Fruit fly (Drosophila melanogaster): ENCODE measurements around the gene upd3.

Gene upd3

dm6 chrX:18294031-18294430 lies 17.0 kb downstream of the upd3 start (continued):
- TF ChIP-seq Abd-B (GFP tag; optimal IDR thresholded peaks at IDR 0.05) (peak; percentile 71), HLH3B (GFP tag; IDR thresholded peaks at IDR 0.05) (peak; percentile 66), seq (GFP tag; IDR thresholded peaks at IDR 0.05) (peak; percentile 83), fd102C (GFP tag; optimal IDR thresholded peaks at IDR 0.05) (no peak), CG17829 (tag; optimal IDR thresholded peaks at IDR 0.05) (peak; percentile 51), Atf-2 (GFP tag; optimal IDR thresholded peaks at IDR 0.05) (peak; percentile 11), NC2β (GFP tag; optimal IDR thresholded peaks at IDR 0.05) (peak; percentile 61), Dbx (GFP tag; IDR thresholded peaks at IDR 0.05) (peak; percentile 80; the same call in 2 of the 3 replicates), ERR (GFP tag; optimal IDR thresholded peaks at IDR 0.05) (peak; percentile 22), CkIIα-i1 (GFP tag; IDR thresholded peaks at IDR 0.05) (no peak), ken (GFP tag; IDR thresholded peaks at IDR 0.05) (peak; percentile 80), CG1024 (GFP tag; IDR thresholded peaks at IDR 0.05) (peak; percentile 46; the same call in 1 of the 2 replicates), CG6654 (GFP tag; optimal IDR thresholded peaks at IDR 0.05) (no peak), Usf (GFP tag; optimal IDR thresholded peaks at IDR 0.05) (peak; percentile 27), Hsf (GFP tag; optimal IDR thresholded peaks at IDR 0.05) (peak; percentile 58), MTF-1 (GFP tag; optimal IDR thresholded peaks at IDR 0.05; ENCODE audit: borderline replicate concordance) (no peak), CG17912 (GFP tag; optimal IDR thresholded peaks at IDR 0.05) (no peak), CG4424 (GFP tag; optimal IDR thresholded peaks at IDR 0.05) (peak; percentile 39), stc (GFP tag; IDR thresholded peaks at IDR 0.05) (peak; percentile 79), CG12391 (tag; optimal IDR thresholded peaks at IDR 0.05) (peak; percentile 65), zf30C (GFP tag; optimal IDR thresholded peaks at IDR 0.05) (no peak), phol (tag; optimal IDR thresholded peaks at IDR 0.05) (peak; percentile 61), Nf-YC (tag; optimal IDR thresholded peaks at IDR 0.05) (peak; percentile 7), NfI (GFP tag; optimal IDR thresholded peaks at IDR 0.05) (peak; percentile 80), Hr51 (GFP tag; optimal IDR thresholded peaks at IDR 0.05) (peak; percentile 32 to 83), CG17186 (GFP tag; optimal IDR thresholded peaks at IDR 0.05) (no peak), CG18599 (GFP tag; optimal IDR thresholded peaks at IDR 0.05) (peak; percentile 80), CoRest (tag; optimal IDR thresholded peaks at IDR 0.05) (peak; percentile 79), jumu (GFP tag; optimal IDR thresholded peaks at IDR 0.05) (peak; percentile 47), fd3F (GFP tag; optimal IDR thresholded peaks at IDR 0.05) (peak; percentile 50), B-H1 (GFP tag; IDR thresholded peaks at IDR 0.05) (peak; percentile 61; the same call in 2 of the 3 replicates), eve (GFP tag; optimal IDR thresholded peaks at IDR 0.05) (peak in 1 of 2 experiments; percentile 67), disco-r (GFP tag; optimal IDR thresholded peaks at IDR 0.05) (peak; percentile 28), ATbp (GFP tag; optimal IDR thresholded peaks at IDR 0.05) (peak; percentile 47), Xrp1 (GFP tag; IDR thresholded peaks at IDR 0.05) (peak; percentile 76), gcm2 (GFP tag; optimal IDR thresholded peaks at IDR 0.05) (peak; percentile 10), sens-2 (GFP tag; IDR thresholded peaks at IDR 0.05) (peak; percentile 29; the same call in 1 of the 2 replicates), CG33213 (GFP tag; optimal IDR thresholded peaks at IDR 0.05) (peak; percentile 56), Chrac-16 (GFP tag; optimal IDR thresholded peaks at IDR 0.05) (peak; percentile 44), sob (GFP tag; IDR thresholded peaks at IDR 0.05) (peak; percentile 87; the same call in 1 of the 2 replicates), abd-A (tag; optimal IDR thresholded peaks at IDR 0.05) (no peak), h (optimal IDR thresholded peaks at IDR 0.05) (no peak), ftz-f1 (GFP tag; optimal IDR thresholded peaks at IDR 0.05) (no peak), Sox102F (GFP tag; optimal IDR thresholded peaks at IDR 0.05) (peak; percentile 85), Spps (tag; optimal IDR thresholded peaks at IDR 0.05) (no peak), CG12219 (GFP tag; optimal IDR thresholded peaks at IDR 0.05) (peak; percentile 72), CG3995 (GFP tag; optimal IDR thresholded peaks at IDR 0.05) (peak; percentile 0), ro (GFP tag; IDR thresholded peaks at IDR 0.05) (0 out of 2 replicates have a peak, but pooled peaks have one; percentile 11), Lpt (GFP tag; optimal IDR thresholded peaks at IDR 0.05) (no peak), CG10267 (tag; optimal IDR thresholded peaks at IDR 0.05) (peak; percentile 10), exex (tag; optimal IDR thresholded peaks at IDR 0.05) (peak; percentile 0)
